Fruit fly (Drosophila melanogaster) whole organism, embryonic: ENCODE measurements around the gene CG5509.

Experiments used
- Adf1 ChIP-seq: fragments of 200-800 bp; sonication (Bioruptor generic); IDR thresholded peaks from 2 replicates; pipeline ENCODE4 v1.3.6; 2022; ENCODE audit warnings: missing biosample characterization, missing genetic modification characterization
- Aef1 ChIP-seq: fragments of 200-800 bp; sonication (Bioruptor generic); IDR thresholded peaks from 3 replicates; pipeline ENCODE4 v1.3.6; 2022; ENCODE audit warnings: missing biosample characterization, missing genetic modification characterization
- Asciz ChIP-seq: fragments of 200-800 bp; sonication (Bioruptor generic); optimal IDR thresholded peaks from 2 replicates; lab custom pipeline; 2017; ENCODE audit warnings: missing biosample characterization, mild to moderate bottlenecking, missing genetic modification characterization, missing genetic modification reagents
- CG10654 ChIP-seq: fragments of 200-800 bp; sonication (Bioruptor generic); optimal IDR thresholded peaks from 2 replicates; lab custom pipeline; 2016; ENCODE audit warnings: missing biosample characterization, missing genetic modification characterization
- CG11696 ChIP-seq: fragments of 200-800 bp; sonication (Bioruptor generic); IDR thresholded peaks from 2 replicates; pipeline ENCODE4 v1.3.6; 2022; ENCODE audit warnings: missing biosample characterization, missing genetic modification characterization
- CG15073 ChIP-seq: fragments of 200-800 bp; sonication (Bioruptor generic); optimal IDR thresholded peaks from 2 replicates; lab custom pipeline; 2016; ENCODE audit warnings: missing biosample characterization, missing genetic modification characterization
- CG16863 ChIP-seq: fragments of 200-800 bp; sonication (Bioruptor generic); optimal IDR thresholded peaks from 3 replicates; lab custom pipeline; 2016; ENCODE audit warnings: missing biosample characterization, missing genetic modification characterization
- CG17361 ChIP-seq: fragments of 200-800 bp; sonication (Bioruptor generic); IDR thresholded peaks from 3 replicates; pipeline ENCODE4 v1.3.6; 2022; ENCODE audit warnings: missing biosample characterization, missing genetic modification characterization
- CG2202 ChIP-seq: fragments of 200-800 bp; sonication (Bioruptor generic); optimal IDR thresholded peaks from 2 replicates; lab custom pipeline; 2018; ENCODE audit warnings: missing biosample characterization, mild to moderate bottlenecking, missing genetic modification characterization
- CG3847 ChIP-seq: fragments of 200-800 bp; sonication (Bioruptor generic); IDR thresholded peaks from 2 replicates; pipeline ENCODE4 v1.3.6; 2022; ENCODE audit warnings: missing biosample characterization, missing genetic modification characterization
- CG3995 ChIP-seq: fragments of 200-800 bp; sonication (Bioruptor generic); optimal IDR thresholded peaks from 3 replicates; lab custom pipeline; 2016; ENCODE audit warnings: missing biosample characterization, missing genetic modification characterization
- CG4282 ChIP-seq: fragments of 200-800 bp; sonication (Bioruptor generic); optimal IDR thresholded peaks from 2 replicates; lab custom pipeline; 2016; ENCODE audit warnings: missing biosample characterization, missing genetic modification characterization
- CG4617 ChIP-seq: fragments of 200-800 bp; sonication (Bioruptor generic); optimal IDR thresholded peaks from 3 replicates; lab custom pipeline; 2016; ENCODE audit warnings: missing biosample characterization, missing genetic modification characterization, borderline replicate concordance
- CG5245 ChIP-seq: fragments of 200-800 bp; sonication (Bioruptor generic); optimal IDR thresholded peaks from 3 replicates; lab custom pipeline; 2016; ENCODE audit warnings: missing biosample characterization, missing genetic modification characterization
- CG6683 ChIP-seq: fragments of 200-800 bp; sonication (Bioruptor generic); optimal IDR thresholded peaks from 2 replicates; lab custom pipeline; 2017; ENCODE audit warnings: missing biosample characterization, mild to moderate bottlenecking, missing genetic modification characterization, missing genetic modification reagents
- CG6689 ChIP-seq: fragments of 200-800 bp; sonication (Bioruptor generic); IDR thresholded peaks from 2 replicates; pipeline ENCODE4 v1.3.6; 2022; ENCODE audit warnings: missing biosample characterization, missing genetic modification characterization
- CG6791 ChIP-seq: fragments of 200-800 bp; sonication (Bioruptor generic); IDR thresholded peaks from 3 replicates; pipeline ENCODE4 v1.3.6; 2022; ENCODE audit warnings: missing biosample characterization, missing genetic modification characterization; ENCODE audit not compliant: partially characterized antibody
- CG7786 ChIP-seq: fragments of 200-800 bp; sonication (Bioruptor generic); optimal IDR thresholded peaks from 2 replicates; lab custom pipeline; 2016; ENCODE audit warnings: missing biosample characterization, missing genetic modification characterization
- Camta ChIP-seq: fragments of 200-800 bp; sonication (Bioruptor generic); optimal IDR thresholded peaks from 2 replicates; lab custom pipeline; 2016; ENCODE audit warnings: missing biosample characterization, missing genetic modification characterization
- Deaf1 ChIP-seq: fragments of 200-800 bp; optimal IDR thresholded peaks from 3 replicates; lab custom pipeline; 2019; ENCODE audit warnings: missing biosample characterization, mild to moderate bottlenecking, missing genetic modification characterization, moderate library complexity
- Dip3 ChIP-seq: fragments of 200-800 bp; sonication (Bioruptor generic); optimal IDR thresholded peaks from 3 replicates; lab custom pipeline; 2016; ENCODE audit warnings: missing biosample characterization, missing genetic modification characterization
- E2f2 ChIP-seq: fragments of 200-800 bp; sonication (Bioruptor generic); IDR thresholded peaks from 2 replicates; pipeline ENCODE4 v1.3.6; 2022; ENCODE audit warnings: missing biosample characterization, missing genetic modification characterization
- Hsf ChIP-seq: fragments of 200-800 bp; sonication (Bioruptor generic); optimal IDR thresholded peaks from 3 replicates; lab custom pipeline; 2016; ENCODE audit warnings: missing biosample characterization, missing genetic modification characterization
- Rfx ChIP-seq: fragments of 200-800 bp; sonication (Bioruptor generic); IDR thresholded peaks from 2 replicates; pipeline ENCODE4 v1.3.6; 2022; ENCODE audit warnings: missing biosample characterization, missing genetic modification characterization
- Sox102F ChIP-seq: fragments of 200-800 bp; sonication (Bioruptor generic); optimal IDR thresholded peaks from 2 replicates; lab custom pipeline; 2018; ENCODE audit warnings: missing biosample characterization, mild to moderate bottlenecking, missing genetic modification characterization, moderate library complexity
- Sry-β ChIP-seq: fragments of 200-800 bp; sonication (Bioruptor generic); optimal IDR thresholded peaks from 2 replicates; lab custom pipeline; 2018; ENCODE audit warnings: missing biosample characterization, mild to moderate bottlenecking, missing genetic modification characterization, moderate library complexity
- Sry-δ ChIP-seq: fragments of 200-800 bp; sonication (Bioruptor generic); optimal IDR thresholded peaks from 2 replicates; lab custom pipeline; 2016; ENCODE audit warnings: missing biosample characterization, missing genetic modification characterization
- YL-1 ChIP-seq: fragments of 200-800 bp; sonication (Bioruptor generic); optimal IDR thresholded peaks from 3 replicates; lab custom pipeline; 2017; ENCODE audit warnings: missing biosample characterization, mild to moderate bottlenecking, missing genetic modification characterization
- al ChIP-seq: fragments of 200-800 bp; sonication (Bioruptor generic); IDR thresholded peaks from 2 replicates; pipeline ENCODE4 v1.3.6; 2022; ENCODE audit warnings: missing biosample characterization, missing genetic modification characterization
- cad ChIP-seq: fragments of >200 bp; optimal IDR thresholded peaks from 2 replicates; lab custom pipeline; 2017; ENCODE audit warnings: missing biosample characterization, missing genetic modification characterization
- cato ChIP-seq: fragments of 200-800 bp; sonication (Bioruptor generic); optimal IDR thresholded peaks from 2 replicates; lab custom pipeline; 2016; ENCODE audit warnings: missing biosample characterization, missing genetic modification characterization, borderline replicate concordance
- eve ChIP-seq, 2 experiments: fragments of >200 bp; optimal IDR thresholded peaks; 2 replicates each; lab custom pipeline; 2017; ENCODE audit warnings: missing biosample characterization in 2 of 2, missing genetic modification characterization in 2 of 2
- ftz-f1 ChIP-seq: fragments of 200-800 bp; sonication (Bioruptor generic); optimal IDR thresholded peaks from 2 replicates; lab custom pipeline; 2016; ENCODE audit warnings: missing biosample characterization, missing genetic modification characterization
- fu2 ChIP-seq: fragments of 200-800 bp; sonication (Bioruptor generic); optimal IDR thresholded peaks from 2 replicates; lab custom pipeline; 2016; ENCODE audit warnings: missing biosample characterization, missing genetic modification characterization
- inv ChIP-seq: fragments of 200-800 bp; sonication (Bioruptor generic); IDR thresholded peaks from 2 replicates; pipeline ENCODE4 v1.3.6; 2022; ENCODE audit warnings: missing biosample characterization, missing genetic modification characterization; ENCODE audit not compliant: partially characterized antibody
- ken ChIP-seq: fragments of 200-800 bp; sonication (Bioruptor generic); IDR thresholded peaks from 3 replicates; pipeline ENCODE4 v1.3.6; 2022; ENCODE audit warnings: missing biosample characterization, missing genetic modification characterization
- lilli ChIP-seq: fragments of 200-800 bp; sonication (Bioruptor generic); optimal IDR thresholded peaks from 3 replicates; lab custom pipeline; 2016; ENCODE audit warnings: missing biosample characterization, missing genetic modification characterization
- nau ChIP-seq: fragments of 200-800 bp; sonication (Bioruptor generic); optimal IDR thresholded peaks from 3 replicates; lab custom pipeline; 2017; ENCODE audit warnings: missing biosample characterization, mild to moderate bottlenecking, missing genetic modification characterization, missing genetic modification reagents
- nerfin-1 ChIP-seq: fragments of 200-800 bp; sonication (Bioruptor generic); optimal IDR thresholded peaks from 3 replicates; lab custom pipeline; 2019; ENCODE audit warnings: missing biosample characterization, mild to moderate bottlenecking, missing genetic modification characterization, moderate library complexity
- pan ChIP-seq, 4 experiments: fragments of >200 bp in 3 of 4; fragments of 200-800 bp in 1 of 4; sonication (Bioruptor generic) in 1 of 4; optimal IDR thresholded peaks in 3 of 4; IDR thresholded peaks in 1 of 4; 2 replicates each; pipeline versions ENCODE4 v1.3.6 to Lab custom; 2017 to 2022; ENCODE audit warnings: missing biosample characterization in 2 of 4, missing genetic modification characterization in 2 of 4, mixed read lengths in 1 of 4
- prd ChIP-seq, 3 experiments: fragments of >200 bp in 2 of 3; fragments of 200-800 bp in 1 of 3; sonication (Bioruptor generic) in 1 of 3; optimal IDR thresholded peaks in 2 of 3; IDR thresholded peaks in 1 of 3; 2 replicates in 2 of 3; 3 replicates in 1 of 3; pipeline versions ENCODE4 v1.3.6 to Lab custom; 2017 to 2022; ENCODE audit warnings: missing biosample characterization in 1 of 3, missing genetic modification characterization in 1 of 3
- pros ChIP-seq: fragments of 200-800 bp; sonication (Bioruptor generic); optimal IDR thresholded peaks from 3 replicates; lab custom pipeline; 2019; ENCODE audit warnings: missing biosample characterization, mild to moderate bottlenecking, missing genetic modification characterization, moderate library complexity
- sc ChIP-seq, 3 experiments: fragments of >200 bp in 2 of 3; fragments of 200-800 bp in 1 of 3; sonication (Bioruptor generic) in 1 of 3; optimal IDR thresholded peaks; 2 replicates in 2 of 3; 3 replicates in 1 of 3; lab custom pipeline; 2017; ENCODE audit warnings: mild to moderate bottlenecking in 1 of 3, missing biosample characterization in 1 of 3, missing genetic modification characterization in 1 of 3, missing genetic modification reagents in 1 of 3
- tap ChIP-seq: fragments of 200-800 bp; optimal IDR thresholded peaks from 3 replicates; lab custom pipeline; 2019; ENCODE audit warnings: missing biosample characterization, mild to moderate bottlenecking, missing genetic modification characterization, moderate library complexity
- tgo ChIP-seq: fragments of 200-800 bp; sonication (Bioruptor generic); IDR thresholded peaks from 3 replicates; pipeline ENCODE4 v1.3.6; 2022; ENCODE audit warnings: missing biosample characterization, missing genetic modification characterization
- ttk ChIP-seq: fragments of 200-800 bp; sonication (Bioruptor generic); IDR thresholded peaks from 2 replicates; pipeline ENCODE4 v2.1.2; 2022; ENCODE audit warnings: missing biosample characterization, missing genetic modification characterization
- tx ChIP-seq: fragments of 200-800 bp; sonication (Bioruptor generic); optimal IDR thresholded peaks from 2 replicates; lab custom pipeline; 2016; ENCODE audit warnings: missing biosample characterization, missing genetic modification characterization
- vvl ChIP-seq: fragments of 200-800 bp; sonication (Bioruptor generic); IDR thresholded peaks from 2 replicates; pipeline ENCODE4 v1.3.6; 2022; ENCODE audit warnings: missing biosample characterization, missing genetic modification characterization

Gene CG5509

DNA sequence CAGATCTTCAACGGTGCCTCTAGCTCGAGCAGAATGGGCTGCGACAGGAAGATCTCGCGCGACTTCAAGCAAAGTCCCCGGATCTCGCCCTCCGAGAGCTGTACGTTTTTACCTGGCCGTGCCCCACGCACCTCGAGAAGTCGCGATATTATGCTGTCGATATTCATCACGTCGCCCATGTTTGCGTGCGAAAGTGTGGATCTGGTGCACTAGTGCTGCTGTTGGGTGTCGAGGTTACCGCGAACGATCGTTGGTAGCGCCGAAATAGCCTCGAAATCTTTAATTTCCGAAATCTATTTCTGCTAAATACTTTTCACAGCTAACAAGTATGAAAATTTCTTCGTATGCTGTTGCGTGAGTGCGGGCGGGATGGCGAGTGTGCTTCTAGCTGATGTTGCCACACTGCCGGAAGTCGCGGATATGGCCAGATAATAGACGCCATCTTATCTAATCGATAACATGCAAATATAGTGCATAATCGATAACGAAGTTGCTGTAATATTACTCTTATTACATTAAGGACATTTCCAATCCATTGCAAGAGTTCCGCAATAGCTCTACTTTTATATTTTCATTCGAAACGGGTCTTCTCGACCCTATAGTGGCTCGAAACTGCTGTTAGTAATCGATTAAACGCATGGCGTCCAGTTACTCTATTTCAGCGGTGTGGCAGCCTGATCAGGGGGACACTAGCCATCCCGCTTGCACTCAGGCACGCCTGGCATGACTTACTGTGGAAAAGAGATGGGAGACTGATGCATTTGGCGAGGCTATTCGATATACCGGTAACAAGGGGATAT lies 26.6 kb upstream of the CG5509 start, which contains the start of gene Pp1-87B (continued):
- TF ChIP-seq sc (optimal IDR thresholded peaks at IDR 0.05; lab: Kevin White, UChicago) (no peak), sc (GFP tag; optimal IDR thresholded peaks at IDR 0.05; lab: Kevin White, UChicago) (no peak), tgo (no peak), Dip3 (GFP tag; lab: Kevin White, UChicago) (peak; percentile 10), Sox102F (GFP tag; lab: Kevin White, UChicago) (no peak), YL-1 (GFP tag; lab: Kevin White, UChicago) (peak; percentile 86), cad (no peak), CG4617 (no peak), nerfin-1 (tag; lab: Kevin White, UChicago) (no peak), CG6689 (GFP tag; lab: Robert Waterston, UW) (no peak), inv (GFP tag; lab: Robert Waterston, UW) (peak; percentile 25; the same call in 1 of the 2 replicates), CG2202 (no peak), vvl (peak; percentile 25; the same call in 1 of the 2 replicates), CG3995 (GFP tag; lab: Kevin White, UChicago) (peak; percentile 38), nau (no peak), CG3847 (GFP tag; lab: Robert Waterston, UW) (peak; percentile 64), Sry-δ (peak; percentile 75), prd (optimal IDR thresholded peaks at IDR 0.05; lab: Kevin White, UChicago) (no peak), prd (GFP tag; IDR thresholded peaks at IDR 0.05; lab: Robert Waterston, UW) (peak; percentile 22; the same call in 1 of the 3 replicates), CG15073 (GFP tag; lab: Kevin White, UChicago) (no peak), CG5245 (no peak), CG6791 (GFP tag; lab: Robert Waterston, UW) (peak; percentile 55; the same call in 2 of the 3 replicates), ken (GFP tag; lab: Robert Waterston, UW) (no peak), cato (GFP tag; lab: Kevin White, UChicago) (no peak), Sry-β (GFP tag; lab: Kevin White, UChicago) (no peak), al (GFP tag; lab: Robert Waterston, UW) (no peak), ttk (GFP tag; lab: Robert Waterston, UW) (no peak), CG11696 (GFP tag; lab: Robert Waterston, UW) (no peak), CG17361 (peak; percentile 80), tx (GFP tag; lab: Kevin White, UChicago) (no peak), Rfx (GFP tag; lab: Robert Waterston, UW) (no peak), tap (no peak), Camta (GFP tag; lab: Kevin White, UChicago) (peak; percentile 13), CG16863 (GFP tag; lab: Kevin White, UChicago) (no peak), eve (GFP tag; optimal IDR thresholded peaks at IDR 0.05; lab: Kevin White, UChicago) (no peak), CG6683 (GFP tag; lab: Kevin White, UChicago) (no peak), Aef1 (no peak), ftz-f1 (no peak), Adf1 (GFP tag; lab: Robert Waterston, UW) (no peak), CG10654 (no peak), Hsf (peak; percentile 13), E2f2 (GFP tag; lab: Robert Waterston, UW) (no peak), CG4282 (GFP tag; lab: Kevin White, UChicago) (no peak), pan (optimal IDR thresholded peaks at IDR 0.05; lab: Kevin White, UChicago) (no peak), pan (GFP tag; optimal IDR thresholded peaks at IDR 0.05 in 1 of 2, IDR thresholded peaks at IDR 0.05 in 1 of 2) (no peak), lilli (GFP tag; lab: Kevin White, UChicago) (no peak), CG7786 (GFP tag; lab: Kevin White, UChicago) (peak; percentile 2), pros (GFP tag; lab: Kevin White, UChicago) (no peak), Deaf1 (tag; lab: Kevin White, UChicago) (no peak), Asciz (no peak), fu2 (GFP tag; lab: Kevin White, UChicago) (no peak)
